Worm (Caenorhabditis elegans): ENCODE measurements around the gene F56B3.9.

DNA sequence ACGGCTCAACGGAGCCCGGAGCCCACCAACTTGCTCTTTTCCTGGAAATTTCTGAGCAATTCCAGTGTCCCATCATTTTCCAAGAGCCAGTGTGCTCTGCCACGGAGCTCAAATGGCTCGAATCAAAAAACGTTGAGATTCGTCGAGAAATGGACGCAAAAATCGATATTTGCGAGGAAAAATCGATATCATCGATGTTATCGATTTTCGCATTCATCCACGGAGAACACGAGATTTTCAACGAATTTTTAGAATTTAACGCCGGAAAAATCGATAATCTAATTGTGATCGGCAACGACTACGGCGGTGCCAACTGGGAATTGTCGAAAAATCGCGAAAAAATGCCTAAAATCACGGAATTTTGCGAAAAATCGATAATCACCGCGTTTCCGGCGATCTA is 34.5 kb downstream of the F56B3.9 start:
- TF ChIP-seq set-16 (GFP tag; IDR thresholded peaks at IDR 0.05) (no peak), F49E8.2 (tag; optimal IDR thresholded peaks at IDR 0.05; ENCODE audit: borderline replicate concordance) (no peak), dmd-6 (GFP tag; IDR thresholded peaks at IDR 0.05) (no peak), F37D6.2 (tag; optimal IDR thresholded peaks at IDR 0.05) (no peak), ama-1 (optimal IDR thresholded peaks at IDR 0.05) (no peak), spr-3 (GFP tag; optimal IDR thresholded peaks at IDR 0.05) (no peak), lsy-2 (tag; optimal IDR thresholded peaks at IDR 0.05) (no peak), ZK546.5 (tag; optimal IDR thresholded peaks at IDR 0.05) (no peak), hlh-30 (tag; optimal IDR thresholded peaks at IDR 0.05; ENCODE audit: insufficient read depth) (no peak), skn-1 (tag; optimal IDR thresholded peaks at IDR 0.05) (no peak), mdl-1 (tag; optimal IDR thresholded peaks at IDR 0.05) (no peak), nhr-28 (tag; optimal IDR thresholded peaks at IDR 0.05) (no peak)

Measured in whole organism, L4 larva.